Worm (Caenorhabditis elegans) whole organism, late embryonic: ENCODE data around the gene K05F6.12.

Experiments
- C08G9.2 ChIP-seq: sonication (generic microtip); optimal IDR thresholded peaks from 2 replicates; lab custom pipeline; 2016; ENCODE audit warnings: mild to moderate bottlenecking, missing genetic modification characterization, moderate library complexity, missing compliant biosample characterization
- K09A11.1 ChIP-seq: sonication (generic microtip); optimal IDR thresholded peaks from 2 replicates; lab custom pipeline; 2017; ENCODE audit warnings: antibody characterized with exemption, mild to moderate bottlenecking, missing genetic modification characterization, missing compliant biosample characterization; ENCODE audit not compliant: insufficient read depth
- T23F11.4 ChIP-seq: fragments of 200-800 bp; sonication (Bioruptor generic); optimal IDR thresholded peaks from 2 replicates; lab custom pipeline; 2018; ENCODE audit warnings: mild to moderate bottlenecking, missing genetic modification characterization, missing compliant biosample characterization
- ahr-1 ChIP-seq: sonication (generic microtip); optimal IDR thresholded peaks from 2 replicates; lab custom pipeline; 2016; ENCODE audit warnings: missing genetic modification characterization, missing compliant biosample characterization
- ceh-14 ChIP-seq: sonication (generic microtip); optimal IDR thresholded peaks from 2 replicates; lab custom pipeline; 2016; ENCODE audit warnings: missing genotype, missing genetic modification characterization, missing compliant biosample characterization
- ceh-18 ChIP-seq: sonication (generic microtip); optimal IDR thresholded peaks from 2 replicates; lab custom pipeline; 2016; ENCODE audit warnings: missing genetic modification characterization, missing compliant biosample characterization
- ceh-2 ChIP-seq: sonication (generic microtip); optimal IDR thresholded peaks from 2 replicates; lab custom pipeline; 2016; ENCODE audit warnings: missing genotype, missing genetic modification characterization, missing compliant biosample characterization
- ceh-22 ChIP-seq: sonication (generic microtip); optimal IDR thresholded peaks from 2 replicates; lab custom pipeline; 2017; ENCODE audit warnings: missing biosample characterization, missing genetic modification characterization
- ceh-24 ChIP-seq: sonication (generic microtip); optimal IDR thresholded peaks from 2 replicates; lab custom pipeline; 2016; ENCODE audit warnings: mild to moderate bottlenecking, missing genetic modification characterization, missing compliant biosample characterization
- ceh-30 ChIP-seq: fragments of 150-350 bp; optimal IDR thresholded peaks from 2 replicates; lab custom pipeline; 2014; ENCODE audit warnings: missing biosample characterization, missing genetic modification characterization
- ceh-31 ChIP-seq: sonication (generic microtip); optimal IDR thresholded peaks from 2 replicates; lab custom pipeline; 2016; ENCODE audit warnings: missing genetic modification characterization, missing compliant biosample characterization
- ceh-6 ChIP-seq: fragments of 200-800 bp; sonication (Bioruptor generic); optimal IDR thresholded peaks from 2 replicates; lab custom pipeline; 2018; ENCODE audit warnings: mild to moderate bottlenecking, missing genetic modification characterization, missing compliant biosample characterization
- ceh-9 ChIP-seq: sonication (generic microtip); optimal IDR thresholded peaks from 2 replicates; lab custom pipeline; 2016; ENCODE audit warnings: mild to moderate bottlenecking, missing genetic modification characterization, inconsistent platforms, missing compliant biosample characterization
- che-1 ChIP-seq: sonication (generic microtip); optimal IDR thresholded peaks from 2 replicates; lab custom pipeline; 2016; ENCODE audit warnings: mild to moderate bottlenecking, missing genetic modification characterization, missing compliant biosample characterization
- dve-1 ChIP-seq: sonication (generic microtip); optimal IDR thresholded peaks from 2 replicates; lab custom pipeline; 2017; ENCODE audit warnings: antibody characterized with exemption, mild to moderate bottlenecking, missing genetic modification characterization, missing compliant biosample characterization
- elt-2 ChIP-seq: sonication (generic microtip); optimal IDR thresholded peaks from 2 replicates; lab custom pipeline; 2016; ENCODE audit warnings: missing genetic modification reagents, missing genetic modification characterization, missing compliant biosample characterization
- ets-4 ChIP-seq: sonication (generic microtip); optimal IDR thresholded peaks from 2 replicates; lab custom pipeline; 2016; ENCODE audit warnings: missing genetic modification characterization, missing compliant biosample characterization
- eyg-1 ChIP-seq: sonication (generic microtip); optimal IDR thresholded peaks from 2 replicates; lab custom pipeline; 2016; ENCODE audit warnings: missing genotype, missing genetic modification characterization, missing compliant biosample characterization
- fkh-6 ChIP-seq: sonication (generic microtip); optimal IDR thresholded peaks from 2 replicates; lab custom pipeline; 2016; ENCODE audit warnings: missing genetic modification characterization, missing compliant biosample characterization
- hlh-15 ChIP-seq: sonication (generic microtip); optimal IDR thresholded peaks from 2 replicates; lab custom pipeline; 2016; ENCODE audit warnings: missing genetic modification characterization, missing compliant biosample characterization
- hlh-30 ChIP-seq: sonication (generic microtip); optimal IDR thresholded peaks from 2 replicates; lab custom pipeline; 2017; ENCODE audit warnings: antibody characterized with exemption, missing genetic modification characterization, missing compliant biosample characterization; ENCODE audit not compliant: insufficient read depth
- hlh-8 ChIP-seq: sonication (generic microtip); optimal IDR thresholded peaks from 2 replicates; lab custom pipeline; 2016; ENCODE audit warnings: missing genotype, missing genetic modification characterization, missing compliant biosample characterization
- madf-2 ChIP-seq: sonication (generic microtip); optimal IDR thresholded peaks from 2 replicates; lab custom pipeline; 2017; ENCODE audit warnings: missing genetic modification characterization, missing compliant biosample characterization
- nhr-11 ChIP-seq: fragments of 150-350 bp; optimal IDR thresholded peaks from 2 replicates; lab custom pipeline; 2014; ENCODE audit warnings: missing biosample characterization, missing genetic modification characterization
- npax-4 ChIP-seq: sonication (generic microtip); optimal IDR thresholded peaks from 2 replicates; lab custom pipeline; 2016; ENCODE audit warnings: missing genetic modification characterization, missing compliant biosample characterization
- odd-2 ChIP-seq: sonication (generic microtip); optimal IDR thresholded peaks from 2 replicates; lab custom pipeline; 2017; ENCODE audit warnings: antibody characterized with exemption, mild to moderate bottlenecking, missing genetic modification characterization, missing compliant biosample characterization
- pat-9 ChIP-seq: fragments of 200-800 bp; sonication (Bioruptor generic); optimal IDR thresholded peaks from 2 replicates; lab custom pipeline; 2018; ENCODE audit warnings: mild to moderate bottlenecking, missing genetic modification characterization, moderate library complexity, missing compliant biosample characterization
- pha-4 ChIP-seq: fragments of 150-350 bp; optimal IDR thresholded peaks from 2 replicates; lab custom pipeline; 2018; ENCODE audit warnings: missing biosample characterization, missing genetic modification reagents, missing genetic modification characterization
- pros-1 ChIP-seq: fragments of 150-350 bp; optimal IDR thresholded peaks from 2 replicates; lab custom pipeline; 2014; ENCODE audit warnings: missing biosample characterization, missing genetic modification reagents, missing genetic modification characterization
- ref-2 ChIP-seq: sonication (generic microtip); optimal IDR thresholded peaks from 2 replicates; lab custom pipeline; 2016; ENCODE audit warnings: missing genetic modification characterization, missing compliant biosample characterization
- sox-2 ChIP-seq: fragments of 200-800 bp; sonication (Bioruptor generic); IDR thresholded peaks from 2 replicates; pipeline ENCODE4 v1.3.6; 2022; ENCODE audit warnings: missing genetic modification reagents, missing genetic modification characterization, missing compliant biosample characterization
- sox-4 ChIP-seq: sonication (generic microtip); optimal IDR thresholded peaks from 2 replicates; lab custom pipeline; 2017; ENCODE audit warnings: mild to moderate bottlenecking, missing genetic modification characterization, inconsistent platforms, missing compliant biosample characterization
- syd-9 ChIP-seq: sonication (generic microtip); optimal IDR thresholded peaks from 2 replicates; lab custom pipeline; 2016; ENCODE audit warnings: mild to moderate bottlenecking, missing genetic modification characterization, moderate library complexity, missing compliant biosample characterization
- tbx-2 ChIP-seq: sonication (generic microtip); optimal IDR thresholded peaks from 2 replicates; lab custom pipeline; 2016; ENCODE audit warnings: missing genetic modification characterization, missing compliant biosample characterization
- tbx-7 ChIP-seq: sonication (generic microtip); optimal IDR thresholded peaks from 2 replicates; lab custom pipeline; 2016; ENCODE audit warnings: missing genotype, missing genetic modification characterization, missing compliant biosample characterization
- ttx-3 ChIP-seq: sonication (generic microtip); optimal IDR thresholded peaks from 2 replicates; lab custom pipeline; 2016; ENCODE audit warnings: missing genetic modification reagents, missing genetic modification characterization, missing compliant biosample characterization
- unc-3 ChIP-seq, 2 experiments: fragments of 200-800 bp in 1 of 2; sonication (Bioruptor generic) in 1 of 2; sonication (generic microtip) in 1 of 2; conservative IDR thresholded peaks in 1 of 2; optimal IDR thresholded peaks in 1 of 2; 2 replicates each; pipeline versions ENCODE4 v1.3.6 to Lab custom; 2016 to 2022; ENCODE audit warnings: missing compliant biosample characterization in 2 of 2, missing genetic modification characterization in 2 of 2, missing genetic modification reagents in 1 of 2
- unc-42 ChIP-seq: sonication (generic microtip); optimal IDR thresholded peaks from 2 replicates; lab custom pipeline; 2016; ENCODE audit warnings: missing genotype, missing genetic modification characterization, missing compliant biosample characterization
- unc-86 ChIP-seq: sonication (generic microtip); optimal IDR thresholded peaks from 2 replicates; lab custom pipeline; 2016; ENCODE audit warnings: missing genetic modification characterization, missing compliant biosample characterization
- ztf-16 ChIP-seq: sonication (generic microtip); optimal IDR thresholded peaks from 2 replicates; lab custom pipeline; 2017; ENCODE audit warnings: missing genetic modification characterization, missing compliant biosample characterization

The K05F6.12 gene

DNA sequence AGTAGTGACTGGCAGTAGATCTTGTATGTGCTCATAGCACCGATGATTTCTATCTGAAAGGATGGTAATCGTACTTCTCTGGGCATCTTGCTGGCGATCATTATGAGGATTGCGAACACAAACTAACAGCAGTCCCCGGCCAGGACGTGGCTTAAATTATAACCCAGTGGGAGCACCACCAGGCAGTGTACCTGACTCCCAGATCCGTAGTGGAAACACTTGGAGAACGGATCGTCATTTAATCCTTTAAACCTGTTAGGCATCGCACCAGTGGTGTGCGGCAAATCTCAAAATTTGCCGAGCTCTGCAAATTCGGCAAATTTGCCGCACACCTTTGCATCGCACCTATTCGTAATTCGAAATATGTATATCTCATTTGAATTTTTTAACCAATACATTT is 21.9 kb downstream of the K05F6.12 start, which contains the start of gene K05F6.8:
TSS of gene K05F6.8 (minus strand) at position 101 of the 400 bp plus-strand sequence.
- TF ChIP-seq ceh-6 (no peak), hlh-15 (tag; lab: Kevin White, UChicago) (no peak), ceh-9 (tag; lab: Kevin White, UChicago) (no peak), eyg-1 (no peak), K09A11.1 (tag; lab: Kevin White, UChicago) (no peak), sox-4 (tag; lab: Kevin White, UChicago) (no peak), ceh-24 (no peak), hlh-8 (tag; lab: Kevin White, UChicago) (no peak), tbx-7 (no peak), elt-2 (tag; lab: Kevin White, UChicago) (no peak), madf-2 (no peak), fkh-6 (tag; lab: Kevin White, UChicago) (no peak), ceh-30 (tag; lab: Kevin White, UChicago) (no peak), sox-2 (GFP tag; lab: Robert Waterston, UW) (no peak), pha-4 (tag; lab: Kevin White, UChicago) (no peak), npax-4 (tag; lab: Kevin White, UChicago) (no peak)

DNA sequence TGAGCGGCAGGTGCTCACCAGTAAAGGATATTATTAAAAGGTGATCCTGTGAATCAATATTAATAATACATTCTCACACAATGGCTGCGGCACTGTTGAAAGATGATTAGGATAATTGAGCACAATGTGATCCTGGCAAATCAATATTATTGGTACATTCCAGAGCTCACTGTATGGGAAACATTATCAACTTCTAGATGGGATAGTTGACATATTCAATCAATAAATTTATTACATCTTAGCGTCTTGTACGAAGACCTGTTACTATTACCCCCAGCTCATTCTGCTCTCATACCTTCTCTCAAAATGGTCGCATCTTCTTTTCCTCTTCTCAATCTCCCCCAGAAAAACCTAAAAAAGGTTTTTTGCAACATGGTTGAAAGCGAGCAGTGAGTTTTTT is 22.5 kb downstream of the K05F6.12 start, which contains the start of gene fbxb-49:
TSS of gene fbxb-49 (plus strand) at position 301 of the 400 bp plus-strand sequence.
- TF ChIP-seq unc-42, result no peak
- TF ChIP-seq nhr-11 (tag; lab: Kevin White, UChicago), result no peak
- no peak for TF ChIP-seq ceh-2 (tag; lab: Kevin White, UChicago)
- TF ChIP-seq C08G9.2 (tag; lab: Kevin White, UChicago), result no peak
- no peak for TF ChIP-seq odd-2
- TF ChIP-seq tbx-2 (tag; lab: Kevin White, UChicago), result no peak
- no peak for TF ChIP-seq unc-86 (tag; lab: Kevin White, UChicago)
- TF ChIP-seq ref-2, result no peak
- no peak for TF ChIP-seq che-1
- no peak for TF ChIP-seq ztf-16 (tag; lab: Kevin White, UChicago)
- no peak for TF ChIP-seq hlh-30

ce11 chrII:1571032-1571431 is 25.3 kb downstream of the K05F6.12 start, which contains the start of gene fbxb-46:
Gene fbxb-46 (minus strand): TSS chrII:1571132.
- TF ChIP-seq dve-1 (tag; lab: Kevin White, UChicago) (no peak), pha-4 (tag; lab: Kevin White, UChicago) (no peak), ceh-18 (no peak), ceh-31 (tag; lab: Kevin White, UChicago) (no peak), syd-9 (no peak)

DNA sequence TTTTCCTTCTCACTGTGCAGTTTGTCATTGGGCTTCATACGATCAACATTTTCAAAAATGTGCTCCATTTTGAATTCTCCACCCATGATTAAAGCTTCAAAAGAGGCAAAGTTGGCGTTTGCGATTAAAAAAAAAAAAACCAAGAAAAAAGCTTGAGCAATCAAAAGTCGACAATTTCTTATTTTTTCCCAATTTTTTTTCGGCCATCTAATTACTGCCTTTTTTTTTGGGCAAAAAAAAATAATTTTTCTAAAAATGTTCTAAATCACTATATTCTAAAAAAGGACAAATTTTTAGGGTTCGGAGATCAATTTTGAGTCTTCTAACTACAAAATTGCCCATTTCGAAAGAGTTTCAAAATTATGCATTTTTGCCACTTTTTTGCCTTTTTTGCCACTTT is 30.3 kb downstream of the K05F6.12 start, which contains the start of gene K05F6.10:
TSS of gene K05F6.10 (minus strand) at position 101 of the 400 bp plus-strand sequence.
- TF ChIP-seq ztf-16 (tag; lab: Kevin White, UChicago), result no peak
- no peak for TF ChIP-seq ceh-2 (tag; lab: Kevin White, UChicago)
- no peak for TF ChIP-seq tbx-7
- TF ChIP-seq unc-42, result no peak
- no peak for TF ChIP-seq ceh-14
- TF ChIP-seq ceh-31 (tag; lab: Kevin White, UChicago), result no peak
- TF ChIP-seq ceh-22 (tag; lab: Kevin White, UChicago), result no peak
- TF ChIP-seq dve-1 (tag; lab: Kevin White, UChicago), result no peak
- TF ChIP-seq ahr-1 (tag; lab: Kevin White, UChicago), result no peak

DNA sequence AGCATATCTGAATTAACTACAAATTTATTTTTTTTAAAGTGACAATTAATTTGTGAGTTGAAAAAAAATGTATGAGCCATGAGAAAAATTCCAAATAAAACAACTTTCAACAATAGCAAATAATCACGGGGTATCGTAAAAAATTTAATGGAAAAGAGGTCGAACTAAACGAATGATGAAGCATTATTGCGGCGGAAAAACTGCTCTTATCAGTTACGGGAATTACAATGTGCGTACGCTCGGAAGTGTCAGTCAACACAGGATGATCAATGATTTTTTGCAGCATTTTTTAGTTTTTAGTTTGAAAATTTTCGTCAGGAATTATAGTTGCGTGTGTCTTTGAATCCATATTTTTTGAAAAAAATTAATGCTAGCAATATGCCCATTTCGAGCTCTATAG is 31.0 kb downstream of the K05F6.12 start:
- TF ChIP-seq ceh-6 (no peak), ets-4 (no peak), pat-9 (tag; lab: Kevin White, UChicago) (no peak), ttx-3 (tag; lab: Kevin White, UChicago) (no peak), ceh-2 (tag; lab: Kevin White, UChicago) (no peak), pha-4 (tag; lab: Kevin White, UChicago) (no peak), ceh-9 (tag; lab: Kevin White, UChicago) (no peak), unc-3 (GFP tag; conservative IDR thresholded peaks at IDR 0.05; lab: Robert Waterston, UW) (no peak), unc-3 (tag; optimal IDR thresholded peaks at IDR 0.05; lab: Kevin White, UChicago) (no peak), pros-1 (no peak), T23F11.4 (GFP tag; lab: Kevin White, UChicago) (no peak)
